Worm (Caenorhabditis elegans): ENCODE measurements around the gene Y43F8B.20.

ce11 chrV:19546100-19546499, 3.5 kb downstream of the Y43F8B.20 start, which contains the start of gene Y43F8B.1:
- TF ChIP-seq dao-5 (tag; optimal IDR thresholded peaks at IDR 0.05) (no peak), him-1 (tag; optimal IDR thresholded peaks at IDR 0.05) (no peak), W03F9.2 (tag; optimal IDR thresholded peaks at IDR 0.05) (no peak)
